Worm (Caenorhabditis elegans): ENCODE measurements around the gene pig-1.

DNA sequence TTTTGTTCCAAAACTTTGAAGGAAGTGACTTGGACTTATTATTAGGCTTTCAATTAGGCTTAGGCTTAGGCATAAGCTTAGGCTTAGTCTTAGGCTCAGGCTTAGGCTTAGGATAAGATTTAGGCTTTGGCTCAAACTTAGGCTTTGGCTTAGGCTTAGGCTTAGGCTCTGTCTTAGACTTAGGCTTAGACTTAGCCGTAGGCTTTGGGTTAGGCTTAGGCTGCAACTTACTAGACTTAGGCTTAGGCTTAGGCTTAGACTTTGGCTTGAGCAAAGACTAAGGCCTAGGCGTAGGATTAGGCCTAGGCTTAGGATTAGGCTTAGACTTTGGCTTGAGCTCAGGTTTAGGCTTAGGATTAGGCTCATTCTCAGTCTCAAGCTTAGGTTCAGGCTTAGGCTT, 34.5 kb downstream of the pig-1 start:
- no peak for TF ChIP-seq ztf-16 (tag; optimal IDR thresholded peaks at IDR 0.05)
- TF ChIP-seq ama-1 (optimal IDR thresholded peaks at IDR 0.05) = no peak
- no peak for TF ChIP-seq pros-1 (tag; optimal IDR thresholded peaks at IDR 0.05)
- no peak for TF ChIP-seq F13H6.1 (tag; optimal IDR thresholded peaks at IDR 0.05)

Data from whole organism, late embryonic.